Worm (Caenorhabditis elegans) whole organism, L2 larva: ENCODE measurements around the gene JC8.7.
A peak's percentile ranks its signal among the peaks of the same experiment; 100 is the strongest.

Source experiments
- C34F6.9 ChIP-seq: fragments of 150-350 bp; optimal IDR thresholded peaks from 2 replicates; lab custom pipeline; 2014; ENCODE audit warnings: missing biosample characterization, missing genetic modification characterization
- F13H6.1 ChIP-seq: sonication (generic microtip); optimal IDR thresholded peaks from 2 replicates; lab custom pipeline; 2016; ENCODE audit warnings: missing genetic modification characterization, missing compliant biosample characterization
- R02D3.7 ChIP-seq: fragments of 150-350 bp; optimal IDR thresholded peaks from 2 replicates; lab custom pipeline; 2014; ENCODE audit warnings: missing biosample characterization, missing genetic modification characterization
- Y55F3AM.14 ChIP-seq: fragments of 200-800 bp; sonication (Bioruptor generic); optimal IDR thresholded peaks from 2 replicates; lab custom pipeline; 2018; ENCODE audit warnings: mild to moderate bottlenecking, missing genetic modification characterization, missing compliant biosample characterization
- ZK546.5 ChIP-seq: sonication (generic microtip); optimal IDR thresholded peaks from 2 replicates; lab custom pipeline; 2017; ENCODE audit warnings: missing biosample characterization, missing genetic modification characterization
- alr-1 ChIP-seq: fragments of 150-350 bp; optimal IDR thresholded peaks from 2 replicates; lab custom pipeline; 2014; ENCODE audit warnings: missing biosample characterization, missing genetic modification characterization
- aly-2 ChIP-seq: fragments of 150-350 bp; optimal IDR thresholded peaks from 2 replicates; lab custom pipeline; 2014; ENCODE audit warnings: missing biosample characterization, missing genetic modification characterization
- ama-1 ChIP-seq: fragments of 150-350 bp; optimal IDR thresholded peaks from 2 replicates; lab custom pipeline; 2018; ENCODE audit warnings: inconsistent platforms
- blmp-1 ChIP-seq: sonication (generic microtip); optimal IDR thresholded peaks from 2 replicates; lab custom pipeline; 2017; ENCODE audit warnings: missing genetic modification characterization, mild to moderate bottlenecking, missing compliant biosample characterization, antibody characterized with exemption, moderate library complexity; ENCODE audit not compliant: insufficient read depth
- ceh-16 ChIP-seq: fragments of 150-350 bp; optimal IDR thresholded peaks from 2 replicates; lab custom pipeline; 2014; ENCODE audit warnings: missing biosample characterization, missing genetic modification characterization
- ceh-82 ChIP-seq: fragments of 150-350 bp; optimal IDR thresholded peaks from 2 replicates; lab custom pipeline; 2014; ENCODE audit warnings: missing biosample characterization, missing genetic modification characterization
- crh-2 ChIP-seq: sonication (generic microtip); optimal IDR thresholded peaks from 2 replicates; lab custom pipeline; 2017; ENCODE audit warnings: missing biosample characterization, missing genetic modification characterization
- egl-27 ChIP-seq: sonication (generic microtip); optimal IDR thresholded peaks from 3 replicates; lab custom pipeline; 2017; ENCODE audit warnings: missing biosample characterization, missing genetic modification reagents, missing genetic modification characterization
- elt-3 ChIP-seq: sonication (generic microtip); optimal IDR thresholded peaks from 2 replicates; lab custom pipeline; 2017; ENCODE audit warnings: missing biosample characterization, missing genetic modification characterization
- gmeb-1 ChIP-seq: fragments of 150-350 bp; optimal IDR thresholded peaks from 2 replicates; lab custom pipeline; 2014; ENCODE audit warnings: missing biosample characterization, missing genetic modification characterization
- lin-11 ChIP-seq: fragments of 150-350 bp; sonication (generic microtip); optimal IDR thresholded peaks from 2 replicates; lab custom pipeline; 2014; ENCODE audit warnings: missing biosample characterization, missing genetic modification characterization, inconsistent platforms, mixed read lengths
- lin-13 ChIP-seq: fragments of 150-350 bp; optimal IDR thresholded peaks from 2 replicates; lab custom pipeline; 2014; ENCODE audit warnings: missing biosample characterization, missing genetic modification reagents, missing genetic modification characterization
- lin-39 ChIP-seq: fragments of 150-350 bp; optimal IDR thresholded peaks from 2 replicates; lab custom pipeline; 2014; ENCODE audit warnings: missing biosample characterization, missing genetic modification reagents, missing genetic modification characterization
- lsy-2 ChIP-seq, 2 experiments: fragments of 150-350 bp in 1 of 2; sonication (generic microtip) in 1 of 2; optimal IDR thresholded peaks; 2 replicates each; lab custom pipeline; 2014 to 2017; ENCODE audit warnings: missing biosample characterization in 2 of 2, missing genetic modification characterization in 2 of 2
- mab-5 ChIP-seq: fragments of 150-350 bp; optimal IDR thresholded peaks from 2 replicates; lab custom pipeline; 2014; ENCODE audit warnings: missing biosample characterization, missing genetic modification characterization
- mbf-1 ChIP-seq: sonication (generic microtip); optimal IDR thresholded peaks from 2 replicates; lab custom pipeline; 2017; ENCODE audit warnings: missing biosample characterization, missing genetic modification characterization
- mdl-1 ChIP-seq, 2 experiments: fragments of 150-350 bp in 1 of 2; sonication (generic microtip) in 1 of 2; optimal IDR thresholded peaks; 2 replicates each; lab custom pipeline; 2017; ENCODE audit warnings: missing biosample characterization in 2 of 2, missing genetic modification characterization in 2 of 2
- nhr-10 ChIP-seq: sonication (generic microtip); optimal IDR thresholded peaks from 2 replicates; lab custom pipeline; 2017; ENCODE audit warnings: missing biosample characterization, missing genetic modification characterization
- nhr-129 ChIP-seq: fragments of 150-350 bp; optimal IDR thresholded peaks from 2 replicates; lab custom pipeline; 2014; ENCODE audit warnings: missing biosample characterization, missing genetic modification characterization
- nhr-21 ChIP-seq: fragments of 150-350 bp; optimal IDR thresholded peaks from 2 replicates; lab custom pipeline; 2014; ENCODE audit warnings: missing biosample characterization, missing genetic modification characterization
- nhr-237 ChIP-seq: fragments of 150-350 bp; optimal IDR thresholded peaks from 2 replicates; lab custom pipeline; 2014; ENCODE audit warnings: missing biosample characterization, missing genetic modification characterization
- nhr-25 ChIP-seq: fragments of 150-350 bp; sonication (generic microtip); optimal IDR thresholded peaks from 3 replicates; lab custom pipeline; 2014; ENCODE audit warnings: missing biosample characterization, missing genetic modification characterization
- nhr-6 ChIP-seq: fragments of 150-350 bp; optimal IDR thresholded peaks from 2 replicates; lab custom pipeline; 2014; ENCODE audit warnings: missing biosample characterization, missing genetic modification characterization
- nhr-77 ChIP-seq: fragments of 150-350 bp; optimal IDR thresholded peaks from 2 replicates; lab custom pipeline; 2014; ENCODE audit warnings: missing biosample characterization, missing genetic modification characterization
- peb-1 ChIP-seq: fragments of 150-350 bp; optimal IDR thresholded peaks from 2 replicates; lab custom pipeline; 2014; ENCODE audit warnings: missing biosample characterization, missing genetic modification characterization
- skn-1 ChIP-seq: sonication (generic microtip); optimal IDR thresholded peaks from 2 replicates; lab custom pipeline; 2017; ENCODE audit warnings: missing biosample characterization, missing genetic modification characterization
- sma-3 ChIP-seq: sonication (generic microtip); optimal IDR thresholded peaks from 2 replicates; lab custom pipeline; 2016; ENCODE audit warnings: missing genetic modification reagents, missing genetic modification characterization, missing compliant biosample characterization
- sma-9 ChIP-seq, 2 experiments: fragments of 150-350 bp in 1 of 2; sonication (generic microtip) in 1 of 2; optimal IDR thresholded peaks; 2 replicates each; lab custom pipeline; 2014 to 2016; ENCODE audit warnings: missing genetic modification characterization in 2 of 2, mild to moderate bottlenecking in 1 of 2, missing biosample characterization in 1 of 2, missing compliant biosample characterization in 1 of 2, missing genetic modification reagents in 1 of 2, moderate library complexity in 1 of 2
- snpc-4 ChIP-seq: fragments of 150-350 bp; optimal IDR thresholded peaks from 2 replicates; lab custom pipeline; 2014; ENCODE audit warnings: missing biosample characterization, missing genetic modification characterization
- unc-39 ChIP-seq: fragments of 150-350 bp; optimal IDR thresholded peaks from 2 replicates; lab custom pipeline; 2014; ENCODE audit warnings: missing biosample characterization, missing genetic modification characterization
- unc-55 ChIP-seq: fragments of 150-350 bp; sonication (generic microtip); optimal IDR thresholded peaks from 3 replicates; lab custom pipeline; 2014; ENCODE audit warnings: missing biosample characterization, missing genetic modification reagents, missing genetic modification characterization
- unc-62 ChIP-seq: fragments of 150-350 bp; optimal IDR thresholded peaks from 2 replicates; lab custom pipeline; 2014; ENCODE audit warnings: missing biosample characterization, missing genetic modification reagents, missing genetic modification characterization
- zag-1 ChIP-seq: fragments of 150-350 bp; optimal IDR thresholded peaks from 2 replicates; lab custom pipeline; 2014; ENCODE audit warnings: missing biosample characterization, missing genetic modification characterization
- ztf-1 ChIP-seq: fragments of 200-800 bp; sonication (Bioruptor generic); conservative IDR thresholded peaks from 2 replicates; pipeline ENCODE4 v1.3.6; 2022; ENCODE audit warnings: missing genetic modification characterization, missing compliant biosample characterization
- ztf-11 ChIP-seq: sonication (generic microtip); optimal IDR thresholded peaks from 2 replicates; lab custom pipeline; 2017; ENCODE audit warnings: missing biosample characterization, missing genetic modification characterization
- ztf-4 ChIP-seq: fragments of 150-350 bp; optimal IDR thresholded peaks from 2 replicates; lab custom pipeline; 2014; ENCODE audit warnings: missing biosample characterization, missing genetic modification characterization

Gene JC8.7

ce11 chrIV:13272494-13272893 is 25.4 kb downstream of the JC8.7 start, which contains the start of gene unc-26:
Gene unc-26 (minus strand): TSS chrIV:13272516.
- TF ChIP-seq lsy-2 (tag; optimal IDR thresholded peaks at IDR 0.05; lab: Kevin White, UChicago) (peak in 1 of 2 experiments; percentile 60), sma-3 (GFP tag; lab: Kevin White, UChicago) (no peak), ztf-11 (tag; lab: Kevin White, UChicago) (no peak), ZK546.5 (tag; lab: Kevin White, UChicago) (no peak), lin-39 (tag; lab: Kevin White, UChicago) (no peak), F13H6.1 (tag; lab: Kevin White, UChicago) (peak; percentile 10), nhr-10 (tag; lab: Kevin White, UChicago) (no peak), ceh-82 (no peak), mab-5 (peak; percentile 35), ztf-4 (tag; lab: Kevin White, UChicago) (no peak), unc-55 (GFP tag; lab: Kevin White, UChicago) (peak; percentile 82), zag-1 (tag; lab: Kevin White, UChicago) (peak; percentile 31), nhr-129 (peak; percentile 59), lin-13 (GFP tag; lab: Kevin White, UChicago) (no peak), C34F6.9 (tag; lab: Kevin White, UChicago) (peak; percentile 40), peb-1 (no peak), gmeb-1 (tag; lab: Kevin White, UChicago) (no peak)
- TF ChIP-seq, all 48 proteins: peak for 7

- TF ChIP-seq lin-13 (GFP tag; lab: Kevin White, UChicago) (no peak), snpc-4 (no peak), nhr-25 (no peak), nhr-10 (tag; lab: Kevin White, UChicago) (no peak), nhr-77 (tag; lab: Kevin White, UChicago) (no peak), ceh-82 (no peak), aly-2 (tag; lab: Kevin White, UChicago) (no peak), ama-1 (no peak), mab-5 (no peak), nhr-6 (tag; lab: Kevin White, UChicago) (no peak), nhr-129 (no peak)
These were observed 35.7 kb downstream of the JC8.7 start, which contains the start of gene cpsf-3 for ce11 chrIV:13282778-13283177. Gene cpsf-3 (minus strand): TSS chrIV:13282878.

ce11 chrIV:13289321-13289720 is 42.3 kb downstream of the JC8.7 start, which contains the start of gene Y67H2A.10:
Gene Y67H2A.10 (minus strand): TSS chrIV:13289504.
- peak; percentile 18 for TF ChIP-seq unc-55 (GFP tag; lab: Kevin White, UChicago)
- TF ChIP-seq F13H6.1 (tag; lab: Kevin White, UChicago) = no peak
- peak; percentile 49 for TF ChIP-seq C34F6.9 (tag; lab: Kevin White, UChicago)
- no peak for TF ChIP-seq blmp-1 (tag; lab: Kevin White, UChicago)
- TF ChIP-seq ztf-1 = no peak
- no peak for TF ChIP-seq unc-39 (tag; lab: Kevin White, UChicago)
- TF ChIP-seq unc-62 = no peak
- no peak for TF ChIP-seq Y55F3AM.14 (GFP tag; lab: Kevin White, UChicago)
- no peak for TF ChIP-seq alr-1 (tag; lab: Kevin White, UChicago)
- TF ChIP-seq ztf-4 (tag; lab: Kevin White, UChicago) = no peak
- TF ChIP-seq nhr-129 = peak; percentile 13
- no peak for TF ChIP-seq gmeb-1 (tag; lab: Kevin White, UChicago)
- TF ChIP-seq lsy-2 (tag; optimal IDR thresholded peaks at IDR 0.05; lab: Kevin White, UChicago) = no peak

- TF ChIP-seq elt-3 (tag; lab: Kevin White, UChicago) (no peak), alr-1 (tag; lab: Kevin White, UChicago) (no peak), nhr-237 (tag; lab: Kevin White, UChicago) (no peak), R02D3.7 (tag; lab: Kevin White, UChicago) (no peak), nhr-25 (no peak), ceh-82 (no peak), mbf-1 (tag; lab: Kevin White, UChicago) (no peak)
These were observed 43.2 kb downstream of the JC8.7 start for ce11 chrIV:13290239-13290638.

- TF ChIP-seq lsy-2 (tag; optimal IDR thresholded peaks at IDR 0.05; lab: Kevin White, UChicago) (peak; percentile 82 to 87), skn-1 (tag; lab: Kevin White, UChicago) (no peak), lin-13 (GFP tag; lab: Kevin White, UChicago) (peak; percentile 57), ceh-16 (tag; lab: Kevin White, UChicago) (no peak), alr-1 (tag; lab: Kevin White, UChicago) (no peak), unc-55 (GFP tag; lab: Kevin White, UChicago) (peak; percentile 90), ztf-4 (tag; lab: Kevin White, UChicago) (peak; percentile 42), lin-11 (tag; lab: Kevin White, UChicago) (peak; percentile 82), nhr-25 (peak; percentile 60), ama-1 (peak; percentile 56), F13H6.1 (tag; lab: Kevin White, UChicago) (peak; percentile 39), C34F6.9 (tag; lab: Kevin White, UChicago) (peak; percentile 81), lin-39 (tag; lab: Kevin White, UChicago) (no peak), egl-27 (tag; lab: Kevin White, UChicago) (peak; percentile 17), unc-62 (no peak), nhr-21 (tag; lab: Kevin White, UChicago) (peak; percentile 42), ztf-1 (no peak), mdl-1 (tag; optimal IDR thresholded peaks at IDR 0.05; lab: Kevin White, UChicago) (no peak), snpc-4 (peak; percentile 33), gmeb-1 (tag; lab: Kevin White, UChicago) (peak; percentile 67), nhr-77 (tag; lab: Kevin White, UChicago) (no peak), crh-2 (tag; lab: Kevin White, UChicago) (peak; percentile 81), blmp-1 (tag; lab: Kevin White, UChicago) (no peak), nhr-129 (peak; percentile 86), sma-9 (GFP tag; optimal IDR thresholded peaks at IDR 0.05; lab: Kevin White, UChicago) (peak; percentile 39), sma-9 (tag; optimal IDR thresholded peaks at IDR 0.05; lab: Kevin White, UChicago) (no peak)
These were observed 50.7 kb downstream of the JC8.7 start, which contains the start of the genes Y67H2A.2 and micu-1 for ce11 chrIV:13297746-13298145. Gene Y67H2A.2 (minus strand): TSS chrIV:13297819. Gene micu-1 (plus strand): TSS chrIV:13297926.
